Worm (Caenorhabditis elegans) whole organism, L4 larva: Measurements from ENCODE around the gene zzz-1.

Source experiments
- dpl-1 ChIP-seq: fragments of 150-350 bp; optimal IDR thresholded peaks from 2 replicates; lab custom pipeline; 2014; ENCODE audit warnings: missing biosample characterization, missing genetic modification reagents, missing genetic modification characterization
- spr-3 ChIP-seq: fragments of 200-800 bp; sonication (Bioruptor generic); optimal IDR thresholded peaks from 2 replicates; lab custom pipeline; 2018; ENCODE audit warnings: mild to moderate bottlenecking, missing genetic modification characterization, missing compliant biosample characterization

- TF ChIP-seq spr-3 (GFP tag; lab: Kevin White, UChicago) (no peak), dpl-1 (GFP tag; lab: Kevin White, UChicago) (no peak)
These were observed 15.8 kb upstream of the zzz-1 start, which contains the start of gene F58B4.6 for ce11 chrV:10924731-10925130.
